Fruit fly (Drosophila melanogaster): ENCODE results near the gene GluRIIC.

DNA sequence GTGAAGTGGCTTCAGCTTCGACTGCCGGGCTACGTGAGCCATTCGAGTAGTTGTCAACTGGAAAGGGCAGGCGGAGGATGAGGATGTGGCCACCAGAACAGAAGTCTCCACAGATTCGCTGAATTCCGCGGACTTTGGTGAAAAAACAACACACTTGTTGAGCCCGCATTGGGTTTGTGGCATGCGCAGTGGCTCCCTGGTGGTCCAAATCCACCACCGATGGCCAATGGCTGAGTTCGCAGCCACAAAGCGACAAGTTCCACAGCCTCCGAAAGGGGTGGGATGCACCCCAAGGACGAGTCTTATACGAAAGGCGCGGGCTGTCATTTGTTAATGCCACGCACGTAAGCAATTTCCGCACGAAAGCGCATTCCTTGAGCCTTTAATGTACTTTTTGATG lies 4.9 kb downstream of the GluRIIC start:
- TF ChIP-seq Hr96 (GFP tag; optimal IDR thresholded peaks at IDR 0.05): no peak
- no peak for TF ChIP-seq CG1620 (GFP tag; optimal IDR thresholded peaks at IDR 0.05)
- no peak for TF ChIP-seq CG7101 (tag; optimal IDR thresholded peaks at IDR 0.05)
- TF ChIP-seq cic (GFP tag; optimal IDR thresholded peaks at IDR 0.05): no peak
- TF ChIP-seq CG33017 (tag; optimal IDR thresholded peaks at IDR 0.05): no peak

Measured in whole organism, adult.